Fruit fly (Drosophila melanogaster): Measurements from ENCODE around the gene Rac1.

Rac1 gene

dm6 chr3L:1320230-1320930, 17.9 kb upstream of the Rac1 start (continued):
- TF ChIP-seq CG13624 (GFP tag; optimal IDR thresholded peaks at IDR 0.05) (no peak), ab (GFP tag; optimal IDR thresholded peaks at IDR 0.05) (no peak), ci (GFP tag; IDR thresholded peaks at IDR 0.05) (no peak), ash1 (GFP tag; optimal IDR thresholded peaks at IDR 0.05) (no peak), fd64A (GFP tag; optimal IDR thresholded peaks at IDR 0.05) (no peak), CG17361 (GFP tag; IDR thresholded peaks at IDR 0.05) (0 out of 3 replicates have a peak, but pooled peaks have one; percentile 23), CG5180 (GFP tag; optimal IDR thresholded peaks at IDR 0.05) (no peak), CG6254 (GFP tag; optimal IDR thresholded peaks at IDR 0.05) (no peak), CG3281 (GFP tag; optimal IDR thresholded peaks at IDR 0.05) (peak; percentile 49), CG43689 (GFP tag; IDR thresholded peaks at IDR 0.05) (no peak), bbx (GFP tag; IDR thresholded peaks at IDR 0.05; ENCODE audit: partially characterized antibody) (no peak), CG30403 (GFP tag; optimal IDR thresholded peaks at IDR 0.05) (peak; percentile 28), vvl (GFP tag; IDR thresholded peaks at IDR 0.05) (no peak), CG10565 (GFP tag; optimal IDR thresholded peaks at IDR 0.05) (no peak), CG34224 (GFP tag; IDR thresholded peaks at IDR 0.05; ENCODE audit: partially characterized antibody) (no peak), Sox100B (GFP tag; optimal IDR thresholded peaks at IDR 0.05) (peak; percentile 7), Med (GFP tag) (peak; percentile 33), Hsf (GFP tag; optimal IDR thresholded peaks at IDR 0.05) (no peak), B-H1 (GFP tag; IDR thresholded peaks at IDR 0.05) (no peak), CG9932 (GFP tag; IDR thresholded peaks at IDR 0.05) (0 out of 2 replicates have a peak, but pooled peaks have one; percentile 31), CG8290 (GFP tag; optimal IDR thresholded peaks at IDR 0.05) (no peak), CG8290 (tag; optimal IDR thresholded peaks at IDR 0.05) (peak in 1 of 2 experiments; percentile 5), Dref (GFP tag; IDR thresholded peaks at IDR 0.05) (no peak), psq (GFP tag; optimal IDR thresholded peaks at IDR 0.05) (no peak), row (GFP tag; IDR thresholded peaks at IDR 0.05) (peak; percentile 48), Tbp (GFP tag; optimal IDR thresholded peaks at IDR 0.05) (no peak), NK7.1 (GFP tag; optimal IDR thresholded peaks at IDR 0.05) (no peak), mam (GFP tag; optimal IDR thresholded peaks at IDR 0.05) (peak; percentile 22), repo (GFP tag; optimal IDR thresholded peaks at IDR 0.05) (no peak), chn (GFP tag; optimal IDR thresholded peaks at IDR 0.05) (no peak), CG15073 (GFP tag; optimal IDR thresholded peaks at IDR 0.05) (no peak), crp (GFP tag; optimal IDR thresholded peaks at IDR 0.05) (no peak), crol (GFP tag; IDR thresholded peaks at IDR 0.05) (no peak), Gug (GFP tag; IDR thresholded peaks at IDR 0.05) (0 out of 4 replicates have a peak, but pooled peaks have one; percentile 2), lab (GFP tag; optimal IDR thresholded peaks at IDR 0.05) (peak; percentile 57), CG12299 (tag; optimal IDR thresholded peaks at IDR 0.05) (no peak), prd (optimal IDR thresholded peaks at IDR 0.05) (no peak), prd (GFP tag; IDR thresholded peaks at IDR 0.05) (peak; percentile 14; the same call in 1 of the 3 replicates), CG12236 (GFP tag; optimal IDR thresholded peaks at IDR 0.05) (no peak), D19B (GFP tag; optimal IDR thresholded peaks at IDR 0.05) (no peak), Abd-B (GFP tag; optimal IDR thresholded peaks at IDR 0.05) (no peak), nerfin-1 (tag; optimal IDR thresholded peaks at IDR 0.05) (no peak), lmd (GFP tag; IDR thresholded peaks at IDR 0.05) (no peak), CG4328 (GFP tag; optimal IDR thresholded peaks at IDR 0.05) (no peak), E2f1 (GFP tag; IDR thresholded peaks at IDR 0.05) (no peak), CG12155 (GFP tag; optimal IDR thresholded peaks at IDR 0.05) (no peak), dmrt99B (tag; optimal IDR thresholded peaks at IDR 0.05) (peak; percentile 23), CG11504 (tag; optimal IDR thresholded peaks at IDR 0.05) (peak; percentile 54), CG8944 (GFP tag; optimal IDR thresholded peaks at IDR 0.05) (no peak), bab2 (GFP tag; optimal IDR thresholded peaks at IDR 0.05) (no peak), Camta (GFP tag; optimal IDR thresholded peaks at IDR 0.05) (no peak)

Measured in whole organism, embryonic.